Worm (Caenorhabditis elegans) whole organism, late embryonic: ENCODE results near the gene srh-234.

ENCODE experiments used
- C08G9.2 ChIP-seq: sonication (generic microtip); optimal IDR thresholded peaks from 2 replicates; lab custom pipeline; 2016; ENCODE audit warnings: mild to moderate bottlenecking, missing genetic modification characterization, moderate library complexity, missing compliant biosample characterization
- C38D4.7 ChIP-seq: fragments of 200-800 bp; sonication (Bioruptor generic); optimal IDR thresholded peaks from 2 replicates; lab custom pipeline; 2018; ENCODE audit warnings: mild to moderate bottlenecking, missing genetic modification characterization, moderate library complexity, missing compliant biosample characterization
- K09A11.1 ChIP-seq: sonication (generic microtip); optimal IDR thresholded peaks from 2 replicates; lab custom pipeline; 2017; ENCODE audit warnings: antibody characterized with exemption, mild to moderate bottlenecking, missing genetic modification characterization, missing compliant biosample characterization; ENCODE audit not compliant: insufficient read depth
- ceh-14 ChIP-seq: sonication (generic microtip); optimal IDR thresholded peaks from 2 replicates; lab custom pipeline; 2016; ENCODE audit warnings: missing genotype, missing genetic modification characterization, missing compliant biosample characterization
- ceh-2 ChIP-seq: sonication (generic microtip); optimal IDR thresholded peaks from 2 replicates; lab custom pipeline; 2016; ENCODE audit warnings: missing genotype, missing genetic modification characterization, missing compliant biosample characterization
- ceh-30 ChIP-seq: fragments of 150-350 bp; optimal IDR thresholded peaks from 2 replicates; lab custom pipeline; 2014; ENCODE audit warnings: missing biosample characterization, missing genetic modification characterization
- ceh-31 ChIP-seq: sonication (generic microtip); optimal IDR thresholded peaks from 2 replicates; lab custom pipeline; 2016; ENCODE audit warnings: missing genetic modification characterization, missing compliant biosample characterization
- ceh-34 ChIP-seq: sonication (generic microtip); optimal IDR thresholded peaks from 2 replicates; lab custom pipeline; 2016; ENCODE audit warnings: mild to moderate bottlenecking, missing genetic modification characterization, missing compliant biosample characterization
- ceh-48 ChIP-seq: sonication (generic microtip); optimal IDR thresholded peaks from 2 replicates; lab custom pipeline; 2016; ENCODE audit warnings: missing genetic modification characterization, inconsistent platforms, missing compliant biosample characterization
- ceh-6 ChIP-seq: fragments of 200-800 bp; sonication (Bioruptor generic); optimal IDR thresholded peaks from 2 replicates; lab custom pipeline; 2018; ENCODE audit warnings: mild to moderate bottlenecking, missing genetic modification characterization, missing compliant biosample characterization
- ceh-9 ChIP-seq: sonication (generic microtip); optimal IDR thresholded peaks from 2 replicates; lab custom pipeline; 2016; ENCODE audit warnings: mild to moderate bottlenecking, missing genetic modification characterization, inconsistent platforms, missing compliant biosample characterization
- gmeb-2 ChIP-seq: sonication (generic microtip); optimal IDR thresholded peaks from 2 replicates; lab custom pipeline; 2016; ENCODE audit warnings: missing genetic modification characterization, inconsistent platforms, missing compliant biosample characterization
- hlh-13 ChIP-seq: fragments of 200-800 bp; sonication (Bioruptor generic); optimal IDR thresholded peaks from 2 replicates; lab custom pipeline; 2018; ENCODE audit warnings: mild to moderate bottlenecking, missing genetic modification characterization, missing compliant biosample characterization
- hlh-8 ChIP-seq: sonication (generic microtip); optimal IDR thresholded peaks from 2 replicates; lab custom pipeline; 2016; ENCODE audit warnings: missing genotype, missing genetic modification characterization, missing compliant biosample characterization
- mec-3 ChIP-seq: sonication (generic microtip); optimal IDR thresholded peaks from 2 replicates; lab custom pipeline; 2016; ENCODE audit warnings: borderline replicate concordance, missing genetic modification characterization, missing compliant biosample characterization
- nfya-1 ChIP-seq: sonication (generic microtip); optimal IDR thresholded peaks from 2 replicates; lab custom pipeline; 2017; ENCODE audit warnings: missing genetic modification characterization, mild to moderate bottlenecking, missing compliant biosample characterization, antibody characterized with exemption, moderate library complexity
- pha-2 ChIP-seq: sonication (generic microtip); optimal IDR thresholded peaks from 2 replicates; lab custom pipeline; 2017; ENCODE audit warnings: mild to moderate bottlenecking, missing genetic modification characterization, missing compliant biosample characterization
- pqm-1 ChIP-seq: sonication (generic microtip); optimal IDR thresholded peaks from 2 replicates; lab custom pipeline; 2016; ENCODE audit warnings: missing genetic modification characterization, missing compliant biosample characterization
- rnt-1 ChIP-seq: sonication (generic microtip); optimal IDR thresholded peaks from 2 replicates; lab custom pipeline; 2016; ENCODE audit warnings: missing genetic modification characterization, missing compliant biosample characterization
- sdc-2 ChIP-seq: sonication (generic microtip); optimal IDR thresholded peaks from 2 replicates; lab custom pipeline; 2016; ENCODE audit warnings: missing genotype, missing genetic modification characterization, missing compliant biosample characterization
- tbx-7 ChIP-seq: sonication (generic microtip); optimal IDR thresholded peaks from 2 replicates; lab custom pipeline; 2016; ENCODE audit warnings: missing genotype, missing genetic modification characterization, missing compliant biosample characterization
- unc-42 ChIP-seq: sonication (generic microtip); optimal IDR thresholded peaks from 2 replicates; lab custom pipeline; 2016; ENCODE audit warnings: missing genotype, missing genetic modification characterization, missing compliant biosample characterization
- unc-55 ChIP-seq: sonication (generic microtip); optimal IDR thresholded peaks from 2 replicates; lab custom pipeline; 2017; ENCODE audit warnings: missing biosample characterization, missing genetic modification reagents, missing genetic modification characterization
- zip-5 ChIP-seq: sonication (generic microtip); optimal IDR thresholded peaks from 2 replicates; lab custom pipeline; 2016; ENCODE audit warnings: missing genetic modification characterization, missing compliant biosample characterization
- ztf-16 ChIP-seq: sonication (generic microtip); optimal IDR thresholded peaks from 2 replicates; lab custom pipeline; 2017; ENCODE audit warnings: missing genetic modification characterization, missing compliant biosample characterization

srh-234 gene

DNA sequence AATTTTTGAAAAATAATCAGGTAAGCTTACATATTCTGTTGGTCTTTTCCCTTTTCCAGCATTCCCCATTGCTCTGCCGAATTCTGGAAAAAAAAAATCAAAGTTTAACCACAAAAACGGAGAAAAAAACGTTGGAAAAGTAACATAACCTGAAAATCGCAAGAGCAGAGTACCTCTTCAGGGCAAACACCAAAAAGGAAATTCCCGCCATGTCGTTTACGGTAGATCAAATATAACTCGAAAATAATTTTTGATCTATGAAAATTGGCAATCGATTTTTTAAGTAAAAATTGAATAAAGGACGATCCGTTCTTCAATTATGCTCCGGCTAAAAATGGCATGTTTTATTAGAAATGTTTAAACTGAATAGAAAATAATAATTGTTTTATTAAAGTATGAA, 48.3 kb downstream of the srh-234 start, which contains the start of gene C50E3.11:
TSS of gene C50E3.11 (minus strand) at position 83 of the 400 bp plus-strand sequence.
- TF ChIP-seq ceh-2, result no peak
- no peak for TF ChIP-seq K09A11.1 (tag; lab: Kevin White, UChicago)
- no peak for TF ChIP-seq hlh-13 (GFP tag; lab: Kevin White, UChicago)
- no peak for TF ChIP-seq ceh-48
- TF ChIP-seq sdc-2 (tag; lab: Kevin White, UChicago), result no peak
- no peak for TF ChIP-seq ztf-16
- TF ChIP-seq ceh-14 (tag; lab: Kevin White, UChicago), result no peak
- TF ChIP-seq ceh-31, result no peak
- no peak for TF ChIP-seq mec-3 (tag; lab: Kevin White, UChicago)
- no peak for TF ChIP-seq nfya-1 (tag; lab: Kevin White, UChicago)
- no peak for TF ChIP-seq unc-55 (GFP tag; lab: Kevin White, UChicago)
- TF ChIP-seq zip-5 (tag; lab: Kevin White, UChicago), result no peak

DNA sequence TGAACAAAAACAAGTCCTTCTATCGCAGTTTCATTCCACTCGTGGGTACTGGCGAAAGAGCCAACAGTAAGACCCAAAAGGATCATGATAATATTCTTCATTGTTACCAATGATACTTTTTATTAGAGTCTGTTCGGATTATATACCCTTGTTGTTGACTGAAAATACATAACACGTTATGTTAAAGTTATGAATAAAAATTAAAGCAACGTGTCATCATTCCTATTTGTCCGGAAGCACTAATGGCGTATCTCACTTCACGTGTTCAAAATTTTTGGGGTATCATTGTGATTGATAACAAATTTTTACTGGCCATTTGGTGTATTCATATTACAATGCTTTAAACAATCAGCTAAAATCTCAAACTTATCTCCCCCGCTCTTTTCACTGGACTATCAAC, 50.2 kb downstream of the srh-234 start, which contains the start of gene scl-26:
TSS of gene scl-26 (minus strand) at position 101 of the 400 bp plus-strand sequence.
- no peak for TF ChIP-seq tbx-7 (tag; lab: Kevin White, UChicago)
- TF ChIP-seq hlh-8 (tag; lab: Kevin White, UChicago), result no peak
- no peak for TF ChIP-seq ceh-6
- TF ChIP-seq ceh-9 (tag; lab: Kevin White, UChicago), result no peak
- TF ChIP-seq pqm-1 (tag; lab: Kevin White, UChicago), result no peak
- TF ChIP-seq rnt-1 (tag; lab: Kevin White, UChicago), result no peak
- TF ChIP-seq C08G9.2 (tag; lab: Kevin White, UChicago), result no peak
- TF ChIP-seq pha-2 (tag; lab: Kevin White, UChicago), result no peak
- TF ChIP-seq ceh-30 (tag; lab: Kevin White, UChicago), result no peak
- TF ChIP-seq ceh-2, result no peak
- TF ChIP-seq unc-42 (tag; lab: Kevin White, UChicago), result no peak
- TF ChIP-seq ceh-48, result no peak
- no peak for TF ChIP-seq C38D4.7 (GFP tag; lab: Kevin White, UChicago)
- TF ChIP-seq gmeb-2 (tag; lab: Kevin White, UChicago), result no peak
- TF ChIP-seq ceh-34 (tag; lab: Kevin White, UChicago), result no peak
